Fruit fly (Drosophila melanogaster) whole organism: ENCODE measurements around the gene moon.

ENCODE experiments used
- CG8478 ChIP-seq: fragments of >200 bp; optimal IDR thresholded peaks from 2 replicates; lab custom pipeline; 2018; ENCODE audit warnings: inconsistent platforms
- Dll ChIP-seq: fragments of >200 bp; optimal IDR thresholded peaks from 2 replicates; lab custom pipeline; 2017
- EcR ChIP-seq, 2 experiments: fragments of >200 bp; optimal IDR thresholded peaks; 2 replicates each; lab custom pipeline; 2017; ENCODE audit warnings: missing biosample characterization in 2 of 2, missing genetic modification characterization in 2 of 2, missing genetic modification reagents in 2 of 2
- pan ChIP-seq: fragments of >200 bp; optimal IDR thresholded peaks from 2 replicates; lab custom pipeline; 2017
- usp ChIP-seq: fragments of >200 bp; optimal IDR thresholded peaks from 2 replicates; lab custom pipeline; 2017; ENCODE audit warnings: missing biosample characterization, missing genetic modification characterization, mixed read lengths

- TF ChIP-seq usp (no peak), EcR (GFP tag; optimal IDR thresholded peaks at IDR 0.05; lab: Kevin White, UChicago) (no peak), Dll (lab: Kevin White, UChicago) (no peak), pan (lab: Kevin White, UChicago) (no peak), CG8478 (lab: Kevin White, UChicago) (no peak)
Measured at dm6 chrX:12032136-12032682, 40.4 kb downstream of the moon start, which contains the start of gene Cyp318a1.
